Fruit fly (Drosophila melanogaster): ENCODE measurements around the gene CG2861.

The CG2861 gene

DNA sequence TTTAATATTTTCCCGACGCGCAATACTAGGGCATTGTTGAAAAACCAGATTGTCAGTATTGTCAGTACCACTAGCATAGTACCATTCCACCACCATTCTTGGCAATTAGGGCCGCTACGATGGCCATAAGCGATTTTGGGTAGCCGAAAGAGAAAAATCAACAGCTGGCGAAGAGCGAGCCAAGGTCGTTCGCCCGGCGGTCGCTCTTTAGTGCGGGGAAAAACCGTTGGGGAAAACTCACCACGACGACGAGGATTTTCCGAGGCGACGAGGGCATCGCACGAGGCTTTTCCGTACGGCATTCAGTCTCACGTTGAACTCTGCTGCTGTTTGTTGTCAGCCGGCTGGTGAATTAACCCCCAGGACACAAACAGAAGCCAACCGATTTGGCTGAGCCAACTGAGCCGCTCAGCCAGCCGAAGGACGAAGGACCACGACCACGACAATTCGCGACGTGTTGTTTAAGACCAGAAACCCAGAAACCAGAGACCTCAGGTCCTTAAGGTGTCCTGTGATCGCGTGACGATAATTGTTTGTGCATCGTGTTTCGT is 36.0 kb upstream of the CG2861 start, which contains the start of gene CG42594 (continued):
- no peak for TF ChIP-seq CG13424 (tag; optimal IDR thresholded peaks at IDR 0.05)
- TF ChIP-seq CG2202 (tag; optimal IDR thresholded peaks at IDR 0.05) = no peak
- no peak for TF ChIP-seq CG5245 (GFP tag; optimal IDR thresholded peaks at IDR 0.05)
- TF ChIP-seq HLH4C (GFP tag; IDR thresholded peaks at IDR 0.05; ENCODE audit: partially characterized antibody) = no peak
- TF ChIP-seq bsh (GFP tag; optimal IDR thresholded peaks at IDR 0.05) = no peak
- TF ChIP-seq fd102C (GFP tag; optimal IDR thresholded peaks at IDR 0.05) = no peak

DNA sequence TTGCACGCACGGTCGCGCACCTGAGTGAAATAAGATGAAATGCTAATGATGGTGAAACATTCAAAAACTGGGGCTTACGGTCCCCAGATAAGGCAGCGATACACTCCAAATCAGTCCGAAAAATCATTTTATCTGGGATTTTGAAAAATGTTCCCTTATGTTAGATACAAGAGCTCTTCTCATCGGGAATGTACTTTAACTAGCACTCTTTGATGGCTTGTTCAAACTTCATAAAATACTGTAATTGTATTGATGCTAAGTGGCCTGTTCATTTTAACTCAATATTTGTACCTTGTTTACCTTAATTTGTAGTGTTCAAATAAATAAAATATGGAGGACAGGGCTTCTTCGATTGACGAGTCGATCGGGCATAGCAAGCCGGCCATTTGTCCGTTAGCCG is 21.0 kb upstream of the CG2861 start, which contains the start of gene CG12682:
Gene CG12682, plus strand, starts transcription at position 301 of the 400 bp plus-strand sequence.
- TF ChIP-seq Xbp1 (GFP tag; optimal IDR thresholded peaks at IDR 0.05) = no peak
- no peak for TF ChIP-seq CG2202 (tag; optimal IDR thresholded peaks at IDR 0.05)
- TF ChIP-seq CG8924 (tag; optimal IDR thresholded peaks at IDR 0.05) = no peak
- TF ChIP-seq ftz-f1 (GFP tag; optimal IDR thresholded peaks at IDR 0.05) = no peak
- no peak for TF ChIP-seq odd (GFP tag; optimal IDR thresholded peaks at IDR 0.05)
- TF ChIP-seq CG10959 (GFP tag; IDR thresholded peaks at IDR 0.05) = no peak
- TF ChIP-seq phol (tag; optimal IDR thresholded peaks at IDR 0.05) = no peak
- TF ChIP-seq CG3407 (GFP tag; optimal IDR thresholded peaks at IDR 0.05) = no peak
- no peak for TF ChIP-seq CG11085 (GFP tag; IDR thresholded peaks at IDR 0.05)
- no peak for TF ChIP-seq B-H2 (GFP tag; optimal IDR thresholded peaks at IDR 0.05)
- no peak for TF ChIP-seq trh (GFP tag; optimal IDR thresholded peaks at IDR 0.05)

DNA sequence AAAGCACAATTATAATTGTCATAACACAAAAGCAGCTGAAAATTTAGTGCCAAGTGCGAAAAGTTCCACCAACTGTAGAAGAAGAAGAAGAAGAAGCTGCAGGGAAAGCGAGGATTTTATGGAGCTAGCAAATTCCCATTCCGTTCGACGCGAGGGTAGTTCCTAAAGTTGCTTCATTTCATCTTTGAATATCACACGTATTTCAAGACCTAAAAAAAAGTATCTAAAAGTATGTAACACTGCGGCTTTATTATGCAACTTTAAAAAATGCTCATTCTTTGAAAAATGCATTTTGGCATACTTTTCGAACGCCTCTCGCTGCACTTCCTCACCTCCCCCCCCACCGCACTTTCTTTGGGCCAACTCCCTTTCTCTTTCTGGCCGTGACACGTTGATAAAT is 3.2 kb upstream of the CG2861 start:
- TF ChIP-seq Ada2b (GFP tag; IDR thresholded peaks at IDR 0.05) (0 out of 2 replicates have a peak, but pooled peaks have one; percentile 11), hkb (optimal IDR thresholded peaks at IDR 0.05) (peak; percentile 91), hkb (GFP tag; IDR thresholded peaks at IDR 0.05) (no peak), CG4424 (GFP tag; optimal IDR thresholded peaks at IDR 0.05) (no peak), Xrp1 (GFP tag; IDR thresholded peaks at IDR 0.05) (no peak), ranshi (GFP tag; IDR thresholded peaks at IDR 0.05) (no peak), CG4404 (GFP tag; IDR thresholded peaks at IDR 0.05) (0 out of 2 replicates have a peak, but pooled peaks have one; percentile 21), gem (tag; optimal IDR thresholded peaks at IDR 0.05) (peak; percentile 15), ap (GFP tag; IDR thresholded peaks at IDR 0.05) (no peak), CG6765 (GFP tag; optimal IDR thresholded peaks at IDR 0.05) (no peak)

DNA sequence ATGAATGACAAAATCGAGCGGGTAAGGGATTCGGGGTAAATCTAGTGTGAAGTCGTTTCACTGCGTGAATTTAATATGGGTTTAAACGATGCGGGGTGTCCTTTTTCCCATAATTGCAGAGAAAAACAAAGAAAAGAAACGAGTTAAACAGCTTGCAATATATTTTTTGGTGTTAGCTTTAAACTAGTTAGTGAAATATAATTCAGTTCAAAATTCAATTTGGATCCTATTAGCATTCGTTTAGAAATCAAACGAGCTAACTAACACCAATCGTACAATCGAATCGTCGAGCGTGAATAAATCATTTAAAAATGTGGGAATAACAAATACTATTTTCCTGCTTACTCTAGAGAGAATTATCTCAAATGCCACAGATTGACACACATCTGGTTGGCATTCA is 20.9 kb downstream of the CG2861 start, which contains the start of gene CG6978:
Gene CG6978, plus strand, starts transcription at position 301 of the 400 bp plus-strand sequence.
- TF ChIP-seq D19A (tag; optimal IDR thresholded peaks at IDR 0.05) = no peak

DNA sequence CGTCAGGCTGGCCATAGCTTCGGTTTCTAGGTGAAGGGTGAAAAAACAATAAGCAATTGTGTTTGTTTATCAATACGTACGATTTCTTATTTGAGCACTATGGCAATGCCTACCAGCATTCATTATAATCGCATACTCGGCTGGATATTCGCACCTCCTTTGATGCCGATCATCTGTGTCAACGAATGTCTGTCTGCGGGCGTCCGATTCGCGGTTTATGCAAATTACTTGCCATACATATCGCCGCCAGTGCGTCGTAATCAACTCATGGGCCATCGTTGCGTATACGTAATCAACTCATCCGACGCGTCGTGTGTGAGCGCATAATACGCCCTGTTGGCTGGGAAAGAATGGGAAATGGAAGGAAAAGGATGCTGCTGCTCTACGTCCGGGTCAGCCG is 22.0 kb downstream of the CG2861 start, which contains the start of gene CG15471:
Gene CG15471, minus strand, starts transcription at position 101 of the 400 bp plus-strand sequence.
- peak; percentile 27; the same call in 1 of the 2 replicates for TF ChIP-seq CG7372 (GFP tag; IDR thresholded peaks at IDR 0.05)
- TF ChIP-seq mld (GFP tag; IDR thresholded peaks at IDR 0.05; ENCODE audit: partially characterized antibody) = no peak
- no peak for TF ChIP-seq CG1024 (GFP tag; IDR thresholded peaks at IDR 0.05)

DNA sequence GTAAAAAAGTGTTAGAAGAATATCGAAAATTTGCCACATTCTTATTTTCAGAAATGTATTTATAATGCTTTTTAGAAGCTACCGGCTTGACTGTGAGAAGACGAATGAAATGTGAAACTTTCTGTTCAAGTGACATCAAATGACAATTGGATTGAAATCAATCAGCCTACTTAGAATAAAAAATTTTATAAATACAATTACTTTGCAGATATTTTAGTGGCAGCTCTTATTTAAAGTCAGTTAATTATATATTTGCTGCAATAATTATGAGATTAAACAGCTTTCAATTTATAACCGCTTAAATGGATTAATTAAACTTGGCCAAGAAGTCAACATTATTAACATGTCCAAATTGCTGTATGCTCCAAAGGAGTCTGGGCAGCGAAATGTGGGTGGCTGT is 27.4 kb downstream of the CG2861 start, which contains the start of gene CG2871:
Gene CG2871, minus strand, starts transcription at position 101 of the 400 bp plus-strand sequence.
- TF ChIP-seq CG14667 (GFP tag; IDR thresholded peaks at IDR 0.05) = no peak
- no peak for TF ChIP-seq eyg (GFP tag; optimal IDR thresholded peaks at IDR 0.05)
- no peak for TF ChIP-seq Myb (GFP tag; optimal IDR thresholded peaks at IDR 0.05)
- TF ChIP-seq cad (GFP tag; optimal IDR thresholded peaks at IDR 0.05) = no peak
- TF ChIP-seq CG3281 (GFP tag; optimal IDR thresholded peaks at IDR 0.05) = no peak
- TF ChIP-seq CG10321 (GFP tag; IDR thresholded peaks at IDR 0.05) = no peak
- no peak for TF ChIP-seq CG11560 (tag; IDR thresholded peaks at IDR 0.05)
- TF ChIP-seq run (tag; optimal IDR thresholded peaks at IDR 0.05) = no peak
- TF ChIP-seq twi (tag; optimal IDR thresholded peaks at IDR 0.05) = no peak
- no peak for TF ChIP-seq CG3065 (GFP tag; optimal IDR thresholded peaks at IDR 0.05)
- TF ChIP-seq Jarid2 (GFP tag; optimal IDR thresholded peaks at IDR 0.05) = no peak
- no peak for TF ChIP-seq ewg (GFP tag; optimal IDR thresholded peaks at IDR 0.05)
- no peak for TF ChIP-seq ind (GFP tag; optimal IDR thresholded peaks at IDR 0.05)
